Worm (Caenorhabditis elegans) whole organism, late embryonic: ENCODE results near the gene F13H8.8.
A peak's percentile ranks its signal among the peaks of the same experiment; 100 is the strongest.

Experiments used
- C08G9.2 ChIP-seq: sonication (generic microtip); optimal IDR thresholded peaks from 2 replicates; lab custom pipeline; 2016; ENCODE audit warnings: mild to moderate bottlenecking, missing genetic modification characterization, moderate library complexity, missing compliant biosample characterization
- F13H6.1 ChIP-seq: sonication (generic microtip); optimal IDR thresholded peaks from 2 replicates; lab custom pipeline; 2016; ENCODE audit warnings: missing genetic modification characterization, missing compliant biosample characterization
- K09A11.1 ChIP-seq: sonication (generic microtip); optimal IDR thresholded peaks from 2 replicates; lab custom pipeline; 2017; ENCODE audit warnings: antibody characterized with exemption, mild to moderate bottlenecking, missing genetic modification characterization, missing compliant biosample characterization; ENCODE audit not compliant: insufficient read depth
- T23F11.4 ChIP-seq: fragments of 200-800 bp; sonication (Bioruptor generic); optimal IDR thresholded peaks from 2 replicates; lab custom pipeline; 2018; ENCODE audit warnings: mild to moderate bottlenecking, missing genetic modification characterization, missing compliant biosample characterization
- ama-1 ChIP-seq: fragments of 150-350 bp; optimal IDR thresholded peaks from 2 replicates; lab custom pipeline; 2014
- ceh-14 ChIP-seq: sonication (generic microtip); optimal IDR thresholded peaks from 2 replicates; lab custom pipeline; 2016; ENCODE audit warnings: missing genotype, missing genetic modification characterization, missing compliant biosample characterization
- ceh-18 ChIP-seq: sonication (generic microtip); optimal IDR thresholded peaks from 2 replicates; lab custom pipeline; 2016; ENCODE audit warnings: missing genetic modification characterization, missing compliant biosample characterization
- ceh-19 ChIP-seq: fragments of 200-800 bp; sonication (Bioruptor generic); optimal IDR thresholded peaks from 2 replicates; lab custom pipeline; 2018; ENCODE audit warnings: mild to moderate bottlenecking, missing genetic modification characterization, missing compliant biosample characterization
- ceh-2 ChIP-seq: sonication (generic microtip); optimal IDR thresholded peaks from 2 replicates; lab custom pipeline; 2016; ENCODE audit warnings: missing genotype, missing genetic modification characterization, missing compliant biosample characterization
- ceh-22 ChIP-seq: sonication (generic microtip); optimal IDR thresholded peaks from 2 replicates; lab custom pipeline; 2017; ENCODE audit warnings: missing biosample characterization, missing genetic modification characterization
- ceh-34 ChIP-seq: sonication (generic microtip); optimal IDR thresholded peaks from 2 replicates; lab custom pipeline; 2016; ENCODE audit warnings: mild to moderate bottlenecking, missing genetic modification characterization, missing compliant biosample characterization
- ceh-45 ChIP-seq: fragments of 200-800 bp; sonication (Bioruptor generic); IDR thresholded peaks from 2 replicates; pipeline ENCODE4 v1.3.6; 2022; ENCODE audit warnings: missing genetic modification reagents, missing genetic modification characterization, missing compliant biosample characterization
- ceh-6 ChIP-seq: fragments of 200-800 bp; sonication (Bioruptor generic); optimal IDR thresholded peaks from 2 replicates; lab custom pipeline; 2018; ENCODE audit warnings: mild to moderate bottlenecking, missing genetic modification characterization, missing compliant biosample characterization
- ceh-9 ChIP-seq: sonication (generic microtip); optimal IDR thresholded peaks from 2 replicates; lab custom pipeline; 2016; ENCODE audit warnings: mild to moderate bottlenecking, missing genetic modification characterization, inconsistent platforms, missing compliant biosample characterization
- che-1 ChIP-seq: sonication (generic microtip); optimal IDR thresholded peaks from 2 replicates; lab custom pipeline; 2016; ENCODE audit warnings: mild to moderate bottlenecking, missing genetic modification characterization, missing compliant biosample characterization
- dmd-4 ChIP-seq: sonication (generic microtip); optimal IDR thresholded peaks from 2 replicates; lab custom pipeline; 2016; ENCODE audit warnings: borderline replicate concordance, missing genetic modification characterization, missing compliant biosample characterization
- dve-1 ChIP-seq: sonication (generic microtip); optimal IDR thresholded peaks from 2 replicates; lab custom pipeline; 2017; ENCODE audit warnings: antibody characterized with exemption, mild to moderate bottlenecking, missing genetic modification characterization, missing compliant biosample characterization
- elt-2 ChIP-seq: sonication (generic microtip); optimal IDR thresholded peaks from 2 replicates; lab custom pipeline; 2016; ENCODE audit warnings: missing genetic modification reagents, missing genetic modification characterization, missing compliant biosample characterization
- ets-4 ChIP-seq: sonication (generic microtip); optimal IDR thresholded peaks from 2 replicates; lab custom pipeline; 2016; ENCODE audit warnings: missing genetic modification characterization, missing compliant biosample characterization
- eyg-1 ChIP-seq: sonication (generic microtip); optimal IDR thresholded peaks from 2 replicates; lab custom pipeline; 2016; ENCODE audit warnings: missing genotype, missing genetic modification characterization, missing compliant biosample characterization
- fax-1 ChIP-seq: sonication (generic microtip); optimal IDR thresholded peaks from 2 replicates; lab custom pipeline; 2016; ENCODE audit warnings: missing genotype, missing genetic modification characterization, missing compliant biosample characterization
- fkh-6 ChIP-seq: sonication (generic microtip); optimal IDR thresholded peaks from 2 replicates; lab custom pipeline; 2016; ENCODE audit warnings: missing genetic modification characterization, missing compliant biosample characterization
- gmeb-2 ChIP-seq: sonication (generic microtip); optimal IDR thresholded peaks from 2 replicates; lab custom pipeline; 2016; ENCODE audit warnings: missing genetic modification characterization, inconsistent platforms, missing compliant biosample characterization
- hlh-15 ChIP-seq: sonication (generic microtip); optimal IDR thresholded peaks from 2 replicates; lab custom pipeline; 2016; ENCODE audit warnings: missing genetic modification characterization, missing compliant biosample characterization
- hlh-30 ChIP-seq: sonication (generic microtip); optimal IDR thresholded peaks from 2 replicates; lab custom pipeline; 2017; ENCODE audit warnings: antibody characterized with exemption, missing genetic modification characterization, missing compliant biosample characterization; ENCODE audit not compliant: insufficient read depth
- hlh-6 ChIP-seq: sonication (generic microtip); optimal IDR thresholded peaks from 2 replicates; lab custom pipeline; 2016; ENCODE audit warnings: missing genotype, missing genetic modification characterization, missing compliant biosample characterization
- nfya-1 ChIP-seq: sonication (generic microtip); optimal IDR thresholded peaks from 2 replicates; lab custom pipeline; 2017; ENCODE audit warnings: missing genetic modification characterization, mild to moderate bottlenecking, missing compliant biosample characterization, antibody characterized with exemption, moderate library complexity
- nhr-11 ChIP-seq: fragments of 150-350 bp; optimal IDR thresholded peaks from 2 replicates; lab custom pipeline; 2014; ENCODE audit warnings: missing biosample characterization, missing genetic modification characterization
- odd-2 ChIP-seq: sonication (generic microtip); optimal IDR thresholded peaks from 2 replicates; lab custom pipeline; 2017; ENCODE audit warnings: antibody characterized with exemption, mild to moderate bottlenecking, missing genetic modification characterization, missing compliant biosample characterization
- pat-9 ChIP-seq: fragments of 200-800 bp; sonication (Bioruptor generic); optimal IDR thresholded peaks from 2 replicates; lab custom pipeline; 2018; ENCODE audit warnings: mild to moderate bottlenecking, missing genetic modification characterization, moderate library complexity, missing compliant biosample characterization
- pha-4 ChIP-seq: fragments of 150-350 bp; optimal IDR thresholded peaks from 2 replicates; lab custom pipeline; 2018; ENCODE audit warnings: missing biosample characterization, missing genetic modification reagents, missing genetic modification characterization
- pqm-1 ChIP-seq: sonication (generic microtip); optimal IDR thresholded peaks from 2 replicates; lab custom pipeline; 2016; ENCODE audit warnings: missing genetic modification characterization, missing compliant biosample characterization
- pros-1 ChIP-seq: fragments of 150-350 bp; optimal IDR thresholded peaks from 2 replicates; lab custom pipeline; 2014; ENCODE audit warnings: missing biosample characterization, missing genetic modification reagents, missing genetic modification characterization
- ref-2 ChIP-seq: sonication (generic microtip); optimal IDR thresholded peaks from 2 replicates; lab custom pipeline; 2016; ENCODE audit warnings: missing genetic modification characterization, missing compliant biosample characterization
- sdc-2 ChIP-seq: sonication (generic microtip); optimal IDR thresholded peaks from 2 replicates; lab custom pipeline; 2016; ENCODE audit warnings: missing genotype, missing genetic modification characterization, missing compliant biosample characterization
- sox-2 ChIP-seq: fragments of 200-800 bp; sonication (Bioruptor generic); IDR thresholded peaks from 2 replicates; pipeline ENCODE4 v1.3.6; 2022; ENCODE audit warnings: missing genetic modification reagents, missing genetic modification characterization, missing compliant biosample characterization
- tbx-2 ChIP-seq: sonication (generic microtip); optimal IDR thresholded peaks from 2 replicates; lab custom pipeline; 2016; ENCODE audit warnings: missing genetic modification characterization, missing compliant biosample characterization
- ttx-3 ChIP-seq: sonication (generic microtip); optimal IDR thresholded peaks from 2 replicates; lab custom pipeline; 2016; ENCODE audit warnings: missing genetic modification reagents, missing genetic modification characterization, missing compliant biosample characterization
- unc-42 ChIP-seq: sonication (generic microtip); optimal IDR thresholded peaks from 2 replicates; lab custom pipeline; 2016; ENCODE audit warnings: missing genotype, missing genetic modification characterization, missing compliant biosample characterization
- unc-55 ChIP-seq: sonication (generic microtip); optimal IDR thresholded peaks from 2 replicates; lab custom pipeline; 2017; ENCODE audit warnings: missing biosample characterization, missing genetic modification reagents, missing genetic modification characterization
- unc-86 ChIP-seq: sonication (generic microtip); optimal IDR thresholded peaks from 2 replicates; lab custom pipeline; 2016; ENCODE audit warnings: missing genetic modification characterization, missing compliant biosample characterization
- zip-5 ChIP-seq: sonication (generic microtip); optimal IDR thresholded peaks from 2 replicates; lab custom pipeline; 2016; ENCODE audit warnings: missing genetic modification characterization, missing compliant biosample characterization
- ztf-16 ChIP-seq: sonication (generic microtip); optimal IDR thresholded peaks from 2 replicates; lab custom pipeline; 2017; ENCODE audit warnings: missing genetic modification characterization, missing compliant biosample characterization

F13H8.8 gene

DNA sequence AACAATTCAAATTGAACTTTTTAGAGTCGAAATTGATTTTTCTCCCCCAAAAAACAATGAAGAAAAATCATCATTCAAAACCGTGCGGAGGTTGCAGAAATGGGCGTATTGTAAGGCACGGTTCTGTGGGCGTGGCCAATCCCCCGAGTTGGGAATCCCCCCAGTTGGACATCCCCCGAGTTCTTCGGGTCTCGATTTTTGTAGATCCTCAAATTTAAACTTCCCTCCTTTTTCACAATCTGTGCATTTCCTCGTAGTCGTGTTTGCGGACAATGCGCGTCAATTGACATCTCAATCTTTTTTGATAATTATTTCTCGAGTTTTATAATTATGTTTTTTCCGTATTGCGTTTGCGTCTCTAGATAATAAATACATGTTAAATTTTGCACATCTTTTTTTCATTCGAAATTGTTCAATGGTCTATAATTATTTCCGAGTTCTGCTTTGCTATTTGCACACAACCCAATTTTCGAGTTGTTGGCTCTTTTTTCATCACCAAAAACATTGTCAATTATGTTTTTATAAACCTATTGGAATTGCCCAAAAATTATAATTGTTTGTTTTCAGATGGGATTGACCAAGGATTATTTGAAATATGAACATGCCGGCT, 2.0 kb upstream of the F13H8.8 start, which contains the start of gene F13H8.2 (continued):
- peak; percentile 71 for TF ChIP-seq ref-2
- TF ChIP-seq gmeb-2 = no peak
- TF ChIP-seq ets-4 (tag; lab: Kevin White, UChicago) = no peak

DNA sequence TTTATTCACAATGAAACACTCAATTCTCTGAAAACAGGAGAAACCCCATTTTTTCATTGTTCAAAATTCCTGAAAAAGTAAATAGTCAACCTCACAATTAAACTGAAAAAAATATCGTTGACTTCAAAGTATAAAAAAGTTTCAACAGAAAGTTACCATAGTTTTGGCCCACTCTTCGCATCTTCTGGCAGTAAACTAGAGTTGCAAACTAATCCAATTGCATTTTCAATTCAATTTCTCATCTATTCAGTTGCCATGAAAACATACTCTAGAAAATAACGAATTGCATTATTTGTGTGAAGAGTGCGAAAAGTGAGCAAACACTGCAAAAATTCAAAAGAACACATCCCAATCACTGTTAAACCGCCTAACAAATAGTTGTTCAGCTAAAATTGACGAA, 4.2 kb downstream of the F13H8.8 start, which contains the start of gene F13H8.3:
Gene F13H8.3, plus strand, starts transcription at position 301 of the 400 bp plus-strand sequence.
- TF ChIP-seq F13H6.1 (no peak), fkh-6 (tag; lab: Kevin White, UChicago) (no peak), che-1 (tag; lab: Kevin White, UChicago) (no peak), odd-2 (tag; lab: Kevin White, UChicago) (no peak), hlh-6 (tag; lab: Kevin White, UChicago) (no peak), tbx-2 (tag; lab: Kevin White, UChicago) (no peak), dmd-4 (tag; lab: Kevin White, UChicago) (no peak), ceh-45 (no peak)
- TF ChIP-seq, all 69 proteins: peak for 0

DNA sequence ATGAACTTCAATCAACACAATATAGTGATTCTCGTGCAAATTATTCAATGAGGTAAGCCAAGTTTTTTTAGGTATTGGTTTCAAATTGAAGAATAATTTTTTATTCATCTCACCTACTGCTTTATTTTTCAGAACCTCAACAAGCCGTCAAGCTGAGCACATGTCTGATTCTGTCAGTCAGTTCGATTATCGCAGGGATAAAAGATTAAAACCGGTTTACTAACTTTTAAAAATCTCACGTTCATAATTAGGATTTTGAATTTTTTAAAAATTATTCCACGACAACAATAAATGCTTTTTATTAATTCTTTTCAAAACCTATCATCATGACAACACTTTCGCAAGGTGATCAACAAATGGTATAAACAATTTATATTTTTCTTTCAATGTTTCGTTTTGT, 5.7 kb downstream of the F13H8.8 start, which contains the start of gene F13H8.12:
Gene F13H8.12, plus strand, starts transcription at position 301 of the 400 bp plus-strand sequence.
- TF ChIP-seq ceh-18 (tag; lab: Kevin White, UChicago) (no peak), ref-2 (no peak), sox-2 (GFP tag; lab: Robert Waterston, UW) (no peak), pat-9 (no peak), hlh-15 (tag; lab: Kevin White, UChicago) (no peak), nhr-11 (tag; lab: Kevin White, UChicago) (no peak), ceh-9 (no peak), odd-2 (tag; lab: Kevin White, UChicago) (no peak), nfya-1 (tag; lab: Kevin White, UChicago) (no peak)

DNA sequence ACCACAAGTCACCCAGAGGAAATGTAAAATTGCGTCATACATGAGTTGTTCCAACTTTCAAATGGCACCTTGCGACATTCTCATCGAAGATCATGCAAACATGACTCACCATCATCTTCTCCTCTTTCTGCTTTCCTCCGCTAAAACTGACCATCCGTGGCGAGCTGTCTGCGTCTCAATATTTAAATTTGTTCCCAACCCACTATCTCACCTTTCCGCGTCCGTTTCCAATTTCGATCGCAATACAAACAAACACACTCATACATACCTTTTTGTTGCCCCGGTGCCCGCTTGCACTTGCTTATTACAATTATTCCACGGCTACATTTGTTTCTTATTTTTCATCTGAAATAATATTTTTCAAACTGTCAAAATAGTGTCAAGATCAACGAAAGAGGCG, 7.2 kb downstream of the F13H8.8 start, which contains the start of gene nmgp-1:
Gene nmgp-1, plus strand, starts transcription at position 174 of the 400 bp plus-strand sequence.
- TF ChIP-seq fax-1 = no peak
- peak; percentile 54 for TF ChIP-seq ceh-34

DNA sequence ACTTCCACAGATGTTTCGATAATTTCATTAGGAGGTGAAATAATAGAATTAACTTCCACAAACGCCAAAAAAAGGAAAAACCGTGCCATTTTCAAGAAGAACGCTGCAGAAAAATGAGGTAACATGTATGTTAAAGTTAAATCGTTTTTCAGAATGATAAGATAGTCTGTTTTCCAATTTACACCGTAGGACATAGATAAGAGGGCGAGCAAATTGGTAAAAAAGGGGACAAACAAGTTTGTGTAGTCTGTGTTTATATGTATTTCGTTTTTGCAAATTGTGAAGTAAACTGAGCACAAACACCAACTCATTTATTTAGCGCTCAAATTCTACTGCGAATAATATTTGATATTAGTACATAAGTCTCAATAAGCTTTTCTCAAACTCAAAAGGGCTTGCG, 8.0 kb downstream of the F13H8.8 start, which contains the start of gene F13H8.11:
Gene F13H8.11, minus strand, starts transcription at position 155 of the 400 bp plus-strand sequence.
- no peak for TF ChIP-seq ceh-9
- no peak for TF ChIP-seq eyg-1
- peak; percentile 10 for TF ChIP-seq elt-2 (tag; lab: Kevin White, UChicago)
- no peak for TF ChIP-seq pqm-1
- no peak for TF ChIP-seq pros-1 (tag; lab: Kevin White, UChicago)
- no peak for TF ChIP-seq ama-1 (lab: Kevin White, UChicago)
- TF ChIP-seq dve-1 (tag; lab: Kevin White, UChicago) = no peak
- TF ChIP-seq ceh-2 (tag; lab: Kevin White, UChicago) = no peak
- no peak for TF ChIP-seq C08G9.2 (tag; lab: Kevin White, UChicago)
- TF ChIP-seq, all 69 proteins: peak for 1

DNA sequence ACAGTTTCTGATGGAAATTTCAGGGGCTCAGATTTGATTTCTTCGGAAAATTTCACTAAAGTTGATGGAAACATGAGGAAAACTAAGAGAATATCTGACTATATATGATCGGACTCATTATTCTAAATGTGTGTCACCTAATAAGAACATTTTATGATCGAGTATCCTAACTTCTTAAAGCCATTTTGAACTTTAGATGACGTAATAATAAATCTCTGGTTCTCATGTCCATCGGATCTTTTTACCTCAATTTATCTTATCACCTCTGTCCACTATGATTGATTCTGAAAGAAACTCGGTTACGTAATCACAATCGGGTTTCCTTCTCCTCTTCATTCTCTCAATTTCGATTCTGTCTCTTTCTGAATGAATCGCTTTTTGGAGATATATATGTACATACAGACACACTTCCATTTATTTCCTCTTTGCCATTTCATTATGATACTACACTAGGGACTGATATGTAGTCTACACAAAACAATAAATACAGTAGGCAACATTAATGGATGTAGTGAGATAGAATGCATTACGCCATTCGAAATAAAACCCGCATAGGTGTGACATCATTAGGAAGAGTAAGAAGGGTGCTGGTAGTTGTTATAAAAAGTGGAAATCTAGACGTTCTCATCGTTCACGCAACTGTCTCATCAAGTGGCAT, 10.5 kb downstream of the F13H8.8 start:
- no peak for TF ChIP-seq ceh-19 (GFP tag; lab: Kevin White, UChicago)
- TF ChIP-seq ttx-3 (tag; lab: Kevin White, UChicago) = no peak
- no peak for TF ChIP-seq ceh-14
- TF ChIP-seq T23F11.4 (GFP tag; lab: Kevin White, UChicago) = no peak
- no peak for TF ChIP-seq zip-5 (tag; lab: Kevin White, UChicago)
- TF ChIP-seq unc-55 (GFP tag; lab: Kevin White, UChicago) = no peak
- TF ChIP-seq unc-42 = no peak
- TF ChIP-seq unc-86 (tag; lab: Kevin White, UChicago) = no peak
- no peak for TF ChIP-seq pha-4
- TF ChIP-seq ceh-22 = no peak
- TF ChIP-seq hlh-30 (tag; lab: Kevin White, UChicago) = no peak
- no peak for TF ChIP-seq ceh-6 (GFP tag; lab: Kevin White, UChicago)
- TF ChIP-seq ztf-16 (tag; lab: Kevin White, UChicago) = no peak
- TF ChIP-seq ceh-2 (tag; lab: Kevin White, UChicago) = no peak
- TF ChIP-seq K09A11.1 = no peak
- no peak for TF ChIP-seq sdc-2 (tag; lab: Kevin White, UChicago)
- TF ChIP-seq fax-1 = no peak
